Worm (Caenorhabditis elegans): ENCODE measurements around the gene srbc-45.

ce11 chrV:12786340-12786739 lies 17.0 kb upstream of the srbc-45 start:
- no peak for TF ChIP-seq mab-5 (tag; optimal IDR thresholded peaks at IDR 0.05)
- no peak for TF ChIP-seq ces-1 (GFP tag; optimal IDR thresholded peaks at IDR 0.05)

Data from whole organism, mixed stage, embryonic.